Worm (Caenorhabditis elegans): Measurements from ENCODE around the gene E01G4.5.

DNA sequence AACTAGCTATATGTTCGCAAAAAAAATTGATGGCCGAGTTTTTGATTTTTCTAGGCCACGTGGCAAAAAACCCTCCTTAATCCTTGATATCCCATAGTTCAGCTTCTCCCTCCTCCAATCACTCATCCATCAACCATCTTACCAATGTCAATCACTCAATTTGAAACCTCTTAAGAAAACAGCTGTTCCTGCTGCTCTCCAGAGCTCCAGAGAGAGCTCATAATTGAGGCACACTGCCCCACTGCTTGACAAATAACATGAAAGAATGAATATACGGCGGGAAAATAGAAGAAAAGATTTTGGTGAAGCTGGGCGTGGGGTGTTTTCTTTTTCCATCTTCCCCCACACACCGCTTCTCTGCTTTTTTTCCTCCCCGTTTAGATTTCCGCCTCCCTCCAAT is 28.4 kb downstream of the E01G4.5 start:
- TF ChIP-seq lsy-2 (tag; optimal IDR thresholded peaks at IDR 0.05): no peak
- no peak for TF ChIP-seq elt-3 (tag; optimal IDR thresholded peaks at IDR 0.05)
- no peak for TF ChIP-seq lin-13 (tag; optimal IDR thresholded peaks at IDR 0.05)
- TF ChIP-seq ztf-11 (tag; optimal IDR thresholded peaks at IDR 0.05): no peak
- TF ChIP-seq ceh-83 (GFP tag; optimal IDR thresholded peaks at IDR 0.05): no peak
- TF ChIP-seq nhr-76 (tag; optimal IDR thresholded peaks at IDR 0.05): no peak
- no peak for TF ChIP-seq nhr-12 (tag; optimal IDR thresholded peaks at IDR 0.05)
- no peak for TF ChIP-seq blmp-1 (tag; optimal IDR thresholded peaks at IDR 0.05)
- TF ChIP-seq unc-120 (tag; optimal IDR thresholded peaks at IDR 0.05; ENCODE audit: poor library complexity, severe bottlenecking): no peak
- TF ChIP-seq nhr-237 (tag; optimal IDR thresholded peaks at IDR 0.05): no peak
- no peak for TF ChIP-seq mep-1 (tag; optimal IDR thresholded peaks at IDR 0.05)
- no peak for TF ChIP-seq zip-8 (tag; optimal IDR thresholded peaks at IDR 0.05)
- TF ChIP-seq unc-39 (tag; optimal IDR thresholded peaks at IDR 0.05): no peak
- TF ChIP-seq pha-4 (tag; optimal IDR thresholded peaks at IDR 0.05): no peak
